Fruit fly (Drosophila melanogaster): ENCODE data around the gene NLaz.

The NLaz gene

dm6 chr2L:1333828-1334227, 27.8 kb downstream of the NLaz start, which contains the start of gene CG5440:
CG5440 (plus strand) TSS chr2L:1334128.
- TF ChIP-seq bigmax (GFP tag; optimal IDR thresholded peaks at IDR 0.05) (no peak), Chrac-16 (GFP tag; optimal IDR thresholded peaks at IDR 0.05) (no peak), CG6765 (GFP tag; optimal IDR thresholded peaks at IDR 0.05) (no peak), Mad (GFP tag; optimal IDR thresholded peaks at IDR 0.05) (no peak), ap (GFP tag; IDR thresholded peaks at IDR 0.05) (no peak), CG14965 (GFP tag; optimal IDR thresholded peaks at IDR 0.05; ENCODE audit: borderline replicate concordance) (no peak), CG8290 (GFP tag; optimal IDR thresholded peaks at IDR 0.05) (no peak), CG8290 (tag; optimal IDR thresholded peaks at IDR 0.05) (no peak), jigr1 (GFP tag; IDR thresholded peaks at IDR 0.05) (no peak), BtbVII (GFP tag; optimal IDR thresholded peaks at IDR 0.05) (no peak), CG31441 (GFP tag; IDR thresholded peaks at IDR 0.05) (no peak), Myb (GFP tag; optimal IDR thresholded peaks at IDR 0.05) (no peak), kah (GFP tag; optimal IDR thresholded peaks at IDR 0.05) (no peak), row (GFP tag; IDR thresholded peaks at IDR 0.05) (no peak), ATbp (GFP tag; optimal IDR thresholded peaks at IDR 0.05) (no peak), CG16779 (GFP tag; IDR thresholded peaks at IDR 0.05) (no peak), tin (GFP tag; optimal IDR thresholded peaks at IDR 0.05) (no peak), ci (GFP tag; IDR thresholded peaks at IDR 0.05) (no peak), gsb-n (tag; optimal IDR thresholded peaks at IDR 0.05) (no peak)

dm6 chr2L:1328861-1329260, 32.8 kb downstream of the NLaz start, which contains the start of gene a5:
a5 (plus strand) TSS chr2L:1329161.
- TF ChIP-seq CG6813 (GFP tag; optimal IDR thresholded peaks at IDR 0.05) = no peak
- TF ChIP-seq corto (GFP tag; optimal IDR thresholded peaks at IDR 0.05) = no peak
- TF ChIP-seq CG18619 (GFP tag; optimal IDR thresholded peaks at IDR 0.05) = no peak
- TF ChIP-seq CG11093 (GFP tag; IDR thresholded peaks at IDR 0.05) = no peak
- no peak for TF ChIP-seq Elba2 (GFP tag; optimal IDR thresholded peaks at IDR 0.05)
- no peak for TF ChIP-seq CG18262 (tag; optimal IDR thresholded peaks at IDR 0.05)
- TF ChIP-seq gro (GFP tag; optimal IDR thresholded peaks at IDR 0.05) = no peak
- TF ChIP-seq CG17328 (GFP tag; IDR thresholded peaks at IDR 0.05) = no peak
- no peak for TF ChIP-seq CG11398 (GFP tag; optimal IDR thresholded peaks at IDR 0.05)

- no peak for TF ChIP-seq CkIIα-i1 (GFP tag; IDR thresholded peaks at IDR 0.05)
- TF ChIP-seq peb (GFP tag; IDR thresholded peaks at IDR 0.05) = 0 out of 2 replicates have a peak, but pooled peaks have one; percentile 17
- TF ChIP-seq slp2 (GFP tag; optimal IDR thresholded peaks at IDR 0.05) = no peak
- no peak for TF ChIP-seq CG17612 (GFP tag; IDR thresholded peaks at IDR 0.05)
- no peak for TF ChIP-seq CG34224 (GFP tag; IDR thresholded peaks at IDR 0.05; ENCODE audit: partially characterized antibody)
- no peak for TF ChIP-seq esg (GFP tag; conservative IDR thresholded peaks at IDR 0.05)
- no peak for TF ChIP-seq gcm (GFP tag; optimal IDR thresholded peaks at IDR 0.05)
- TF ChIP-seq gro (GFP tag; optimal IDR thresholded peaks at IDR 0.05) = no peak
- TF ChIP-seq HHEX (GFP tag; optimal IDR thresholded peaks at IDR 0.05) = no peak
- peak; percentile 44; the same call in 1 of the 3 replicates for TF ChIP-seq dysf (GFP tag; IDR thresholded peaks at IDR 0.05)
- no peak for TF ChIP-seq ftz-f1 (GFP tag; optimal IDR thresholded peaks at IDR 0.05)
- peak; percentile 30 for TF ChIP-seq CG16863 (GFP tag; optimal IDR thresholded peaks at IDR 0.05)
- TF ChIP-seq CG43689 (GFP tag; IDR thresholded peaks at IDR 0.05) = no peak
- no peak for TF ChIP-seq Sry-δ (GFP tag; optimal IDR thresholded peaks at IDR 0.05)
- no peak for TF ChIP-seq CG8359 (GFP tag; optimal IDR thresholded peaks at IDR 0.05; ENCODE audit: borderline replicate concordance)
- peak; percentile 22 for TF ChIP-seq CG12391 (tag; optimal IDR thresholded peaks at IDR 0.05)
- TF ChIP-seq HLH54F (GFP tag; optimal IDR thresholded peaks at IDR 0.05) = peak; percentile 30
- TF ChIP-seq CG12942 (GFP tag; optimal IDR thresholded peaks at IDR 0.05) = no peak
- TF ChIP-seq salm (tag; optimal IDR thresholded peaks at IDR 0.05) = no peak
- TF ChIP-seq fu2 (GFP tag; optimal IDR thresholded peaks at IDR 0.05) = no peak
- no peak for TF ChIP-seq GATAe (GFP tag; conservative IDR thresholded peaks at IDR 0.05)
- TF ChIP-seq CG34422 (GFP tag; IDR thresholded peaks at IDR 0.05) = peak; percentile 52; the same call in 1 of the 3 replicates
- peak in 1 of 2 experiments; percentile 54 for TF ChIP-seq Hr51 (GFP tag; optimal IDR thresholded peaks at IDR 0.05)
- no peak for TF ChIP-seq CG8944 (GFP tag; optimal IDR thresholded peaks at IDR 0.05)
Observed at dm6 chr2L:1316422-1316821, 45.2 kb downstream of the NLaz start.

Measured in whole organism, embryonic.